Worm (Caenorhabditis elegans): ENCODE data around the gene cyp-14A1.

Gene cyp-14A1

ce11 chrX:13249102-13249501 is 18.1 kb downstream of the cyp-14A1 start:
- TF ChIP-seq W03F9.2 (tag; optimal IDR thresholded peaks at IDR 0.05), result no peak
- TF ChIP-seq him-1 (tag; optimal IDR thresholded peaks at IDR 0.05), result no peak
- no peak for TF ChIP-seq dao-5 (tag; optimal IDR thresholded peaks at IDR 0.05)

- no peak for TF ChIP-seq him-1 (tag; optimal IDR thresholded peaks at IDR 0.05)
- TF ChIP-seq W03F9.2 (tag; optimal IDR thresholded peaks at IDR 0.05), result no peak
- no peak for TF ChIP-seq dao-5 (tag; optimal IDR thresholded peaks at IDR 0.05)
Measured at ce11 chrX:13248265-13248664, 18.9 kb downstream of the cyp-14A1 start, which contains the start of gene K08H2.7. TSS of gene K08H2.7 (minus strand) at chrX:13248437.

- TF ChIP-seq W03F9.2 (tag; optimal IDR thresholded peaks at IDR 0.05) (no peak), him-1 (tag; optimal IDR thresholded peaks at IDR 0.05) (no peak), dao-5 (tag; optimal IDR thresholded peaks at IDR 0.05) (no peak)
Measured at ce11 chrX:13247614-13248013, 19.5 kb downstream of the cyp-14A1 start.

- TF ChIP-seq dao-5 (tag; optimal IDR thresholded peaks at IDR 0.05) (no peak), W03F9.2 (tag; optimal IDR thresholded peaks at IDR 0.05) (no peak), him-1 (tag; optimal IDR thresholded peaks at IDR 0.05) (no peak)
Measured at ce11 chrX:13246668-13247358, 20.3 kb downstream of the cyp-14A1 start.

- TF ChIP-seq W03F9.2 (tag; optimal IDR thresholded peaks at IDR 0.05) (no peak), him-1 (tag; optimal IDR thresholded peaks at IDR 0.05) (no peak), dao-5 (tag; optimal IDR thresholded peaks at IDR 0.05) (no peak)
Measured at ce11 chrX:13245090-13245489, 22.1 kb downstream of the cyp-14A1 start, which contains the start of gene hpl-1. TSS of gene hpl-1 (plus strand) at chrX:13245390.

ce11 chrX:13242231-13242630 is 24.9 kb downstream of the cyp-14A1 start, which contains the start of gene K08H2.5:
TSS of gene K08H2.5 (minus strand) at chrX:13242331.
- no peak for TF ChIP-seq dao-5 (tag; optimal IDR thresholded peaks at IDR 0.05)
- no peak for TF ChIP-seq W03F9.2 (tag; optimal IDR thresholded peaks at IDR 0.05)
- no peak for TF ChIP-seq him-1 (tag; optimal IDR thresholded peaks at IDR 0.05)

ce11 chrX:13238197-13238596 is 29.0 kb downstream of the cyp-14A1 start, which contains the start of gene K08H2.4:
TSS of gene K08H2.4 (plus strand) at chrX:13238497.
- no peak for TF ChIP-seq him-1 (tag; optimal IDR thresholded peaks at IDR 0.05)
- no peak for TF ChIP-seq W03F9.2 (tag; optimal IDR thresholded peaks at IDR 0.05)
- no peak for TF ChIP-seq dao-5 (tag; optimal IDR thresholded peaks at IDR 0.05)

ce11 chrX:13237102-13237501 is 30.1 kb downstream of the cyp-14A1 start, which contains the start of gene K08H2.3:
TSS of gene K08H2.3 (plus strand) at chrX:13237402.
- TF ChIP-seq dao-5 (tag; optimal IDR thresholded peaks at IDR 0.05) (no peak), W03F9.2 (tag; optimal IDR thresholded peaks at IDR 0.05) (no peak), him-1 (tag; optimal IDR thresholded peaks at IDR 0.05) (no peak)

ce11 chrX:13234879-13235278 is 32.3 kb downstream of the cyp-14A1 start, which contains the start of gene K08H2.2:
TSS of gene K08H2.2 (minus strand) at chrX:13234979.
- no peak for TF ChIP-seq him-1 (tag; optimal IDR thresholded peaks at IDR 0.05)
- no peak for TF ChIP-seq dao-5 (tag; optimal IDR thresholded peaks at IDR 0.05)
- no peak for TF ChIP-seq W03F9.2 (tag; optimal IDR thresholded peaks at IDR 0.05)

- TF ChIP-seq dao-5 (tag; optimal IDR thresholded peaks at IDR 0.05) (no peak), him-1 (tag; optimal IDR thresholded peaks at IDR 0.05) (no peak), W03F9.2 (tag; optimal IDR thresholded peaks at IDR 0.05) (no peak)
Measured at ce11 chrX:13232259-13232658, 34.9 kb downstream of the cyp-14A1 start, which contains the start of gene bgnt-1.5. TSS of gene bgnt-1.5 (minus strand) at chrX:13232359.

- TF ChIP-seq dao-5 (tag; optimal IDR thresholded peaks at IDR 0.05) (no peak), him-1 (tag; optimal IDR thresholded peaks at IDR 0.05) (no peak), W03F9.2 (tag; optimal IDR thresholded peaks at IDR 0.05) (no peak)
Measured at ce11 chrX:13227778-13228177, 39.4 kb downstream of the cyp-14A1 start.

- TF ChIP-seq him-1 (tag; optimal IDR thresholded peaks at IDR 0.05) (no peak), W03F9.2 (tag; optimal IDR thresholded peaks at IDR 0.05) (no peak), dao-5 (tag; optimal IDR thresholded peaks at IDR 0.05) (no peak)
Measured at ce11 chrX:13226614-13227096, 40.5 kb downstream of the cyp-14A1 start, which contains the start of gene skr-21. TSS of gene skr-21 (minus strand) at chrX:13226664.

ce11 chrX:13225111-13225905 is 41.8 kb downstream of the cyp-14A1 start:
- no peak for TF ChIP-seq dao-5 (tag; optimal IDR thresholded peaks at IDR 0.05)
- TF ChIP-seq him-1 (tag; optimal IDR thresholded peaks at IDR 0.05), result no peak
- TF ChIP-seq W03F9.2 (tag; optimal IDR thresholded peaks at IDR 0.05), result no peak

- TF ChIP-seq him-1 (tag; optimal IDR thresholded peaks at IDR 0.05), result no peak
- TF ChIP-seq W03F9.2 (tag; optimal IDR thresholded peaks at IDR 0.05), result no peak
- TF ChIP-seq dao-5 (tag; optimal IDR thresholded peaks at IDR 0.05), result no peak
Measured at ce11 chrX:13224608-13225007, 42.5 kb downstream of the cyp-14A1 start, which contains the start of gene skr-19. TSS of gene skr-19 (minus strand) at chrX:13224708.

All from whole organism, L4/young adult.